Fruit fly (Drosophila melanogaster) whole organism, embryonic: Measurements from ENCODE around the gene Sfp33A3.

Experiments
- B-H2 ChIP-seq: fragments of 200-800 bp; sonication (Bioruptor generic); optimal IDR thresholded peaks from 2 replicates; lab custom pipeline; 2018; ENCODE audit warnings: missing biosample characterization, mild to moderate bottlenecking, missing genetic modification characterization
- CG11456 ChIP-seq: fragments of 200-800 bp; sonication (Bioruptor generic); IDR thresholded peaks from 3 replicates; pipeline ENCODE4 v1.3.6; 2022; ENCODE audit warnings: missing biosample characterization, missing genetic modification characterization
- CG12071 ChIP-seq: fragments of 200-800 bp; sonication (Bioruptor generic); optimal IDR thresholded peaks from 3 replicates; lab custom pipeline; 2018; ENCODE audit warnings: missing biosample characterization, mild to moderate bottlenecking, missing genetic modification characterization
- CG1233 ChIP-seq: fragments of 200-800 bp; sonication (Bioruptor generic); optimal IDR thresholded peaks from 4 replicates; lab custom pipeline; 2018; ENCODE audit warnings: missing biosample characterization, mild to moderate bottlenecking, missing genetic modification characterization
- CG12769 ChIP-seq: fragments of 200-800 bp; sonication (Bioruptor generic); optimal IDR thresholded peaks from 2 replicates; lab custom pipeline; 2019; ENCODE audit warnings: missing biosample characterization, mild to moderate bottlenecking, missing genetic modification characterization, moderate library complexity
- CG13894 ChIP-seq: fragments of 200-800 bp; sonication (Bioruptor generic); optimal IDR thresholded peaks from 3 replicates; lab custom pipeline; 2018; ENCODE audit warnings: missing biosample characterization, mild to moderate bottlenecking, missing genetic modification characterization, moderate library complexity
- CG14441 ChIP-seq: fragments of 200-800 bp; sonication (Bioruptor generic); IDR thresholded peaks from 2 replicates; pipeline ENCODE4 v1.3.6; 2022; ENCODE audit warnings: missing biosample characterization, missing genetic modification characterization
- CG16863 ChIP-seq: fragments of 200-800 bp; sonication (Bioruptor generic); optimal IDR thresholded peaks from 3 replicates; lab custom pipeline; 2016; ENCODE audit warnings: missing biosample characterization, missing genetic modification characterization
- CG17385 ChIP-seq: fragments of 200-800 bp; sonication (Bioruptor generic); optimal IDR thresholded peaks from 3 replicates; lab custom pipeline; 2018; ENCODE audit warnings: missing biosample characterization, mild to moderate bottlenecking, missing genetic modification characterization
- CG32767 ChIP-seq: fragments of 200-800 bp; sonication (Bioruptor generic); IDR thresholded peaks from 2 replicates; pipeline ENCODE4 v1.3.6; 2022; ENCODE audit warnings: missing biosample characterization, missing genetic modification characterization
- CG42726 ChIP-seq: fragments of 200-800 bp; sonication (Bioruptor generic); IDR thresholded peaks from 2 replicates; pipeline ENCODE4 v1.3.6; 2022; ENCODE audit warnings: missing biosample characterization, missing genetic modification characterization; ENCODE audit not compliant: partially characterized antibody
- CG4424 ChIP-seq: fragments of 200-800 bp; sonication (Bioruptor generic); optimal IDR thresholded peaks from 3 replicates; lab custom pipeline; 2016; ENCODE audit warnings: missing biosample characterization, missing genetic modification characterization
- CG6175 ChIP-seq: fragments of 200-800 bp; sonication (Bioruptor generic); IDR thresholded peaks from 3 replicates; pipeline ENCODE4 v1.3.6; 2022; ENCODE audit warnings: missing biosample characterization, missing genetic modification characterization
- CG6765 ChIP-seq: fragments of 200-800 bp; sonication (Bioruptor generic); optimal IDR thresholded peaks from 3 replicates; lab custom pipeline; 2017; ENCODE audit warnings: missing biosample characterization, mild to moderate bottlenecking, missing genetic modification characterization
- CG9609 ChIP-seq: fragments of 200-800 bp; sonication (Bioruptor generic); optimal IDR thresholded peaks from 3 replicates; lab custom pipeline; 2016; ENCODE audit warnings: missing biosample characterization, missing genetic modification characterization
- CG9817 ChIP-seq: fragments of 200-800 bp; sonication (Bioruptor generic); optimal IDR thresholded peaks from 2 replicates; lab custom pipeline; 2018; ENCODE audit warnings: missing biosample characterization, mild to moderate bottlenecking, missing genetic modification characterization, moderate library complexity
- E2f2 ChIP-seq: fragments of 200-800 bp; sonication (Bioruptor generic); IDR thresholded peaks from 2 replicates; pipeline ENCODE4 v1.3.6; 2022; ENCODE audit warnings: missing biosample characterization, missing genetic modification characterization
- Fer1 ChIP-seq: fragments of 200-800 bp; sonication (Bioruptor generic); optimal IDR thresholded peaks from 2 replicates; lab custom pipeline; 2017; ENCODE audit warnings: missing biosample characterization, mild to moderate bottlenecking, missing genetic modification characterization
- Gug ChIP-seq: fragments of 200-800 bp; sonication (Bioruptor generic); IDR thresholded peaks from 4 replicates; pipeline ENCODE4 v1.3.6; 2022; ENCODE audit warnings: missing biosample characterization, missing genetic modification characterization
- H2.0 ChIP-seq: fragments of 200-800 bp; sonication (Bioruptor generic); IDR thresholded peaks from 2 replicates; pipeline ENCODE4 v1.3.6; 2022; ENCODE audit warnings: missing biosample characterization, missing genetic modification characterization
- Hand ChIP-seq: fragments of 200-800 bp; sonication (Bioruptor generic); optimal IDR thresholded peaks from 2 replicates; lab custom pipeline; 2017; ENCODE audit warnings: mild to moderate bottlenecking, missing biosample characterization, missing genetic modification reagents, missing genetic modification characterization
- Jarid2 ChIP-seq: fragments of 200-800 bp; sonication (Bioruptor generic); optimal IDR thresholded peaks from 3 replicates; lab custom pipeline; 2017; ENCODE audit warnings: mild to moderate bottlenecking, missing biosample characterization, missing genetic modification reagents, missing genetic modification characterization
- YL-1 ChIP-seq: fragments of 200-800 bp; sonication (Bioruptor generic); optimal IDR thresholded peaks from 3 replicates; lab custom pipeline; 2017; ENCODE audit warnings: missing biosample characterization, mild to moderate bottlenecking, missing genetic modification characterization
- amos ChIP-seq: fragments of 200-800 bp; sonication (Bioruptor generic); IDR thresholded peaks from 2 replicates; pipeline ENCODE4 v1.3.6; 2022; ENCODE audit warnings: missing biosample characterization, missing genetic modification characterization; ENCODE audit not compliant: partially characterized antibody
- ato ChIP-seq: fragments of 200-800 bp; sonication (Bioruptor generic); IDR thresholded peaks from 2 replicates; pipeline ENCODE4 v1.3.6; 2022; ENCODE audit warnings: missing biosample characterization, missing genetic modification characterization; ENCODE audit not compliant: partially characterized antibody
- br ChIP-seq: fragments of >200 bp; optimal IDR thresholded peaks from 2 replicates; lab custom pipeline; 2017
- cg ChIP-seq: fragments of 200-800 bp; sonication (Bioruptor generic); optimal IDR thresholded peaks from 3 replicates; lab custom pipeline; 2019; ENCODE audit warnings: missing biosample characterization, mild to moderate bottlenecking, missing genetic modification characterization, moderate library complexity
- chinmo ChIP-seq: fragments of 200-800 bp; sonication (Bioruptor generic); IDR thresholded peaks from 4 replicates; pipeline ENCODE4 v1.3.6; 2022; ENCODE audit warnings: missing biosample characterization, missing genetic modification characterization; ENCODE audit not compliant: partially characterized antibody
- corto ChIP-seq: fragments of 200-800 bp; sonication (Bioruptor generic); optimal IDR thresholded peaks from 2 replicates; lab custom pipeline; 2016; ENCODE audit warnings: missing biosample characterization, mild to moderate bottlenecking, missing genetic modification characterization, moderate library complexity
- exex ChIP-seq: fragments of 200-800 bp; sonication (Bioruptor generic); optimal IDR thresholded peaks from 4 replicates; lab custom pipeline; 2018; ENCODE audit warnings: missing biosample characterization, mild to moderate bottlenecking, missing genetic modification characterization, moderate library complexity
- gce ChIP-seq: fragments of 200-800 bp; sonication (Bioruptor generic); IDR thresholded peaks from 3 replicates; pipeline ENCODE4 v1.3.6; 2022; ENCODE audit warnings: missing biosample characterization, missing genetic modification characterization
- gcm ChIP-seq: fragments of 200-800 bp; sonication (Bioruptor generic); optimal IDR thresholded peaks from 2 replicates; lab custom pipeline; 2019; ENCODE audit warnings: missing biosample characterization, mild to moderate bottlenecking, missing genetic modification characterization, moderate library complexity
- gsb ChIP-seq: fragments of 200-800 bp; sonication (Bioruptor generic); IDR thresholded peaks from 2 replicates; pipeline ENCODE4 v1.3.6; 2022; ENCODE audit warnings: missing biosample characterization, missing genetic modification characterization
- gsb-n ChIP-seq: fragments of 200-800 bp; sonication (Bioruptor generic); optimal IDR thresholded peaks from 3 replicates; lab custom pipeline; 2018; ENCODE audit warnings: missing biosample characterization, mild to moderate bottlenecking, missing genetic modification characterization
- mam ChIP-seq: fragments of 200-800 bp; sonication (Bioruptor generic); optimal IDR thresholded peaks from 3 replicates; lab custom pipeline; 2016; ENCODE audit warnings: missing biosample characterization, missing genetic modification characterization
- mirr ChIP-seq: fragments of 200-800 bp; sonication (Bioruptor generic); optimal IDR thresholded peaks from 3 replicates; lab custom pipeline; 2018; ENCODE audit warnings: missing biosample characterization, mild to moderate bottlenecking, missing genetic modification characterization
- psq ChIP-seq: fragments of 200-800 bp; sonication (Bioruptor generic); optimal IDR thresholded peaks from 2 replicates; lab custom pipeline; 2017; ENCODE audit warnings: missing biosample characterization, missing genetic modification characterization
- pum ChIP-seq: fragments of 200-800 bp; sonication (Bioruptor generic); optimal IDR thresholded peaks from 2 replicates; lab custom pipeline; 2016; ENCODE audit warnings: missing biosample characterization, missing genetic modification characterization
- sens ChIP-seq: fragments of 200-800 bp; sonication (Bioruptor generic); peaks from one replicate; lab custom pipeline; 2016; ENCODE audit warnings: missing biosample characterization, missing genetic modification characterization
- unpg ChIP-seq: fragments of 200-800 bp; sonication (Bioruptor generic); optimal IDR thresholded peaks from 3 replicates; lab custom pipeline; 2018; ENCODE audit warnings: missing biosample characterization, mild to moderate bottlenecking, missing genetic modification characterization, moderate library complexity
- zfh2 ChIP-seq: fragments of 200-800 bp; sonication (Bioruptor generic); optimal IDR thresholded peaks from 2 replicates; lab custom pipeline; 2016; ENCODE audit warnings: missing biosample characterization, missing genetic modification characterization

Sfp33A3 gene

dm6 chr2L:11807697-11808226, 31.9 kb upstream of the Sfp33A3 start (continued):
- TF ChIP-seq gsb-n (peak; percentile 22), amos (GFP tag; lab: Robert Waterston, UW) (peak; percentile 53; the same call in 1 of the 2 replicates), CG32767 (GFP tag; lab: Robert Waterston, UW) (0 out of 2 replicates have a peak, but pooled peaks have one; percentile 30), YL-1 (GFP tag; lab: Kevin White, UChicago) (peak; percentile 6), CG6765 (GFP tag; lab: Kevin White, UChicago) (peak; percentile 60), Gug (GFP tag; lab: Robert Waterston, UW) (peak; percentile 13; the same call in 1 of the 4 replicates), CG17385 (GFP tag; lab: Kevin White, UChicago) (peak; percentile 27), CG14441 (GFP tag; lab: Robert Waterston, UW) (no peak), gce (GFP tag; lab: Robert Waterston, UW) (peak; percentile 68; the same call in 1 of the 3 replicates), sens (GFP tag; lab: Kevin White, UChicago) (peak; percentile 88), pum (GFP tag; lab: Kevin White, UChicago) (no peak), Jarid2 (GFP tag; lab: Kevin White, UChicago) (peak; percentile 87), CG9817 (tag; lab: Kevin White, UChicago) (no peak), Hand (peak; percentile 12), chinmo (GFP tag; lab: Robert Waterston, UW) (peak; percentile 98), E2f2 (GFP tag; lab: Robert Waterston, UW) (peak; percentile 12; the same call in 1 of the 2 replicates), ato (GFP tag; lab: Robert Waterston, UW) (peak; percentile 55; the same call in 1 of the 2 replicates), CG9609 (GFP tag; lab: Kevin White, UChicago) (no peak), H2.0 (GFP tag; lab: Robert Waterston, UW) (no peak), br (lab: Kevin White, UChicago) (no peak), CG4424 (GFP tag; lab: Kevin White, UChicago) (no peak), cg (GFP tag; lab: Kevin White, UChicago) (peak; percentile 98), zfh2 (GFP tag; lab: Kevin White, UChicago) (no peak), CG1233 (no peak), CG6175 (peak; percentile 98), CG12769 (tag; lab: Kevin White, UChicago) (peak; percentile 88), CG16863 (peak; percentile 46), mam (GFP tag; lab: Kevin White, UChicago) (peak; percentile 18), CG11456 (GFP tag; lab: Robert Waterston, UW) (no peak; the same call in 2 of the 3 replicates), CG12071 (peak; percentile 52), exex (tag; lab: Kevin White, UChicago) (peak; percentile 37), gsb (no peak), CG42726 (GFP tag; lab: Robert Waterston, UW) (peak; percentile 81), Fer1 (GFP tag; lab: Kevin White, UChicago) (no peak), gcm (GFP tag; lab: Kevin White, UChicago) (peak; percentile 25), CG13894 (tag; lab: Kevin White, UChicago) (peak; percentile 78), psq (GFP tag; lab: Kevin White, UChicago) (peak; percentile 96), mirr (GFP tag; lab: Kevin White, UChicago) (peak; percentile 65), corto (GFP tag; lab: Kevin White, UChicago) (peak; percentile 24), B-H2 (GFP tag; lab: Kevin White, UChicago) (peak; percentile 44), unpg (GFP tag; lab: Kevin White, UChicago) (peak; percentile 2)
- TF ChIP-seq, all 482 proteins: peak for 152
